Worm (Caenorhabditis elegans) whole organism, L4/young adult: ENCODE data around the gene mpz-5.

Experiments
- W03F9.2 ChIP-seq: fragments of 150-350 bp; optimal IDR thresholded peaks from 2 replicates; lab custom pipeline; 2014; ENCODE audit warnings: missing biosample characterization, missing genetic modification characterization
- dao-5 ChIP-seq: sonication (generic microtip); optimal IDR thresholded peaks from 2 replicates; lab custom pipeline; 2016; ENCODE audit warnings: missing genotype, missing genetic modification characterization, moderate library complexity, missing compliant biosample characterization
- him-1 ChIP-seq: sonication (generic microtip); optimal IDR thresholded peaks from 2 replicates; lab custom pipeline; 2016; ENCODE audit warnings: missing genotype, missing genetic modification reagents, missing genetic modification characterization, missing compliant biosample characterization

mpz-5 gene

DNA sequence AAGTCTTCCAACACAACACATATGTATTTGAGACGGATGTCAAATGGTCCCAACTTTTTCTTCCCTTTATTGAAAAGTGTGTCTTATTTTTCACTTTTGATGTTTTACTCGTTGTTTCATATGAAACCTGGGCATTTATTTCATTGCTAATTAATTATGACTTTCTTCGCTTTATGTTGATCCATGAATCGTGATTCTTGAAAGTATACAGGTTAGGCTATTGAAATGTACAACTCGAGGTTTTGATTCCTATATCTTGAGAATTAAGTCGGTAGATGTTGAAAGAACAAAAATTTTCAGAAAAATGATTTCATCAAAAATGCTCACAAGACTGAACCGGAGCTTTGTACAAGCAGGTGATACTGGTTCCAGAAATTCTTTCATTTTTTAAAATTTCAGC, 13.5 kb upstream of the mpz-5 start, which contains the start of gene nfu-1:
Gene nfu-1 (plus strand): TSS at position 301 of the 400 bp plus-strand sequence.
- no peak for TF ChIP-seq him-1 (tag; lab: Kevin White, UChicago)
- TF ChIP-seq W03F9.2 (tag; lab: Kevin White, UChicago): no peak
- no peak for TF ChIP-seq dao-5

DNA sequence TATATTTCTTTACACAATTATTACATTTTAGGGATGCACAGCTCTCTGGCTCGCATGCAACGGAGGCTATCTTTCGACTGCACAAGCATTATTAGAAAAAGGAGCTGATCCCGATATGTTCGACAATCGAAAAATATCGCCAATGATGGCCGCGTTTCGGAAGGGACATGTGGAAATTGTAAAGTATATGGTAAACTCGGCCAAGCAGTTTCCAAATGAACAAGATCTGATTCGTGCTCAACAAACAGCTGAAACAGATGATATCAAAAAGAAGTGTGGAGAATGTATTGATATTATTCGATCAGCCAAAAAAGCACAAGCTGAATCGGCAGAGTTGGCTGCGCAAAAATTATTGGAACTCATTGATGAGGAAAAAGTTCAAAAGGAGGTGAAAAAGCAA, 9.3 kb upstream of the mpz-5 start:
- no peak for TF ChIP-seq dao-5
- TF ChIP-seq W03F9.2 (tag; lab: Kevin White, UChicago): no peak
- TF ChIP-seq him-1 (tag; lab: Kevin White, UChicago): no peak

DNA sequence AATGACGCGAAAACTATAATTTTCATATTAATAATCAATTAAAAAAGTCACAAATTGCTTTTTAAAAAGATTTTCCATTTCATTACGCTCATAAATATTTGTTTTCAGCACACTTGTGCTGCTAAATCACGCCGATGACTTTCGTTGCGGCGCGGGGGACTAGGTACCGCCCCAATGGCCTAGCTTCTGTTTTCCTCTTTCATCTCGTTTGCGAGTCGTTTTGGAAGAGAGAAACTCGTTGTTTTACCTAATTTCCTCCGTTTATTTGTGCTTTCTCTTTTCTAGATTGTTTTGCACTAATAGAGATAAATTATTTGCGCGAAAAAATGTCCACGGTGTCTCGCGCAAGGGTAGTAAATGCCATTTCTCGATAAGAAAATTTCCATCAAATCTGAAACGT, 7.4 kb upstream of the mpz-5 start:
- no peak for TF ChIP-seq dao-5
- no peak for TF ChIP-seq him-1 (tag; lab: Kevin White, UChicago)

DNA sequence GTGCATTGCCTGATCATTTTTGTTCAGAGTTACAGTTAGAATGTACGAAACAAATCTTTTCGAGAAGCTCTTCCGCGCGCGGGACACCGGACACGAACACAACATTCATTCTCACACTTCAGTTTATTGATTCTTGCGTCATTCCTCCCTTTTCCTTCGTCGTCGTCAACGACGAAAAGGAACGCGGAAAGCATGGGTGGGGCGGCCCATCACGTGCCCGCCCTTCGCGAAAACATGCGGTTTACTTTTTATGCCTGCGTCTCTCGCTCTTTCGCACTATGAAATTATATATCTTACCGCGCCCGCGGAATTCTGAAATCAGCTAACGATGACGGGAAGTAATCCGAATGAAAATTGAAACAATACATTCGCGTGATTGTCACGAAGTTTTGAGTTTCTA, 7.0 kb upstream of the mpz-5 start:
- TF ChIP-seq dao-5 (no peak), W03F9.2 (tag; lab: Kevin White, UChicago) (no peak), him-1 (tag; lab: Kevin White, UChicago) (no peak)

DNA sequence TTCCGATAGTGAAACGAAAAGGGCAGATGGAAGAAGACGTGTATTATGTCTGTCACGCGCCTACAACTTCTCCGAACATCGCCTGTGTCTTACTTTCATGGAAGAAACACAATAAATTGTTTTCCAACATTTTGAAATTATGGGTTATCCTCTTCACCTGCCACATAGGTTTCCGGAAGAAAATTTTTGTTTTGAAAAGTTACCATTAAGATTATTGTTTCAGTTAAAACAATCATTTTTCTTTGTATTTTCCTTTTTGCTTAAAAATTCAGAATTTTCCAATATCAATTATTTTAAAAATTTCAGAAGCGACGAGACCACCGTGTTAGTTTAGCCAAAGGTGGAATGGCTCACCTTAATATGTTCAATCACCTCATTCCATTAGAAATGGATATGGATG, 979 bp upstream of the mpz-5 start, which contains the start of gene mask-1:
Gene mask-1 (plus strand): TSS at position 301 of the 400 bp plus-strand sequence.
- TF ChIP-seq him-1 (tag; lab: Kevin White, UChicago) (no peak), dao-5 (no peak), W03F9.2 (tag; lab: Kevin White, UChicago) (no peak)

DNA sequence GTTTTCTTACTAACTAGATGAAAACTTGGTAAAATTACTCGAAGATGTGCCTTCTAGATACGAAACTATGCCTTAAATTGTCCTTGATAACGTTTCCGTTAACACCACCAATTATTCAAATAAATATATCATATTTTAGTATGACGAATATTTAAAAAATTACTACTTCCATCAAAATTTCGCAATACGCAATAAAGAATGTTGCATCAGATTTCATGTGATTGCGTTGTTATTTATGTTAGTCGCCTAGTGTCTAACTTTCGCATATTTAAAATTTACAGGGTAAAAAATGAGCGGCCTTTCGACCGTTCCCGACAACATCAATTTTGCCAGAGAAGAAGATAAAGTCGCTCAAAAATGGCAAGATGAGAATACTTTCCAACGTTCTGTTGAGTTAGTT, 5.3 kb downstream of the mpz-5 start, which contains the start of gene iars-1:
Gene iars-1 (plus strand): TSS at position 276 of the 400 bp plus-strand sequence.
- TF ChIP-seq dao-5 (no peak), him-1 (tag; lab: Kevin White, UChicago) (no peak), W03F9.2 (tag; lab: Kevin White, UChicago) (no peak)

DNA sequence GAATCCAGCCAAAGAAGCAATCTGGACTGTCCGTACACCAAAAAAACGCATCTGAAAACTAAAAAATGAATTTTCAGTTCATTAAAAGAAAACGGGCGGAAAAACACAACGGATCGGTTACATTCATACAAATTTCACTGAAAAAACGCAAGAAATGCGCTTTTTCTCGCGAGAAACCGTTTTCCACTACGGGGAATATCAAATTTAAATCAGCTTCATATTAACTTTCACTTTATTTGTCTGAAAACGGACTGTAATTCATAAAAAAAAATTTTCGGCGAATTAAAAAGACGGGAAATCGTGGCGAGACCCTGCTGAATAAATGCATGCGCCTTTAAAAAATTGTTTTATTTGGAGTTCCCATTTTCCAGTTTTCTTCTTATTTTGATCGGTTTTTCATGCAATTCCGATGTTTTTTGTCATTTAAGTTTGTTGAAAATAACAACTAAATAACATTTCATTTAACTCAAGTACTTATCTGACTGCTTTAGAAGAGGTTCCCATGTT, 5.8 kb downstream of the mpz-5 start, which contains the start of gene pges-2:
Gene pges-2 (minus strand): TSS at position 51 of the 507 bp plus-strand sequence.
- no peak for TF ChIP-seq him-1 (tag; lab: Kevin White, UChicago)
- peak; percentile 44 for TF ChIP-seq W03F9.2 (tag; lab: Kevin White, UChicago)

DNA sequence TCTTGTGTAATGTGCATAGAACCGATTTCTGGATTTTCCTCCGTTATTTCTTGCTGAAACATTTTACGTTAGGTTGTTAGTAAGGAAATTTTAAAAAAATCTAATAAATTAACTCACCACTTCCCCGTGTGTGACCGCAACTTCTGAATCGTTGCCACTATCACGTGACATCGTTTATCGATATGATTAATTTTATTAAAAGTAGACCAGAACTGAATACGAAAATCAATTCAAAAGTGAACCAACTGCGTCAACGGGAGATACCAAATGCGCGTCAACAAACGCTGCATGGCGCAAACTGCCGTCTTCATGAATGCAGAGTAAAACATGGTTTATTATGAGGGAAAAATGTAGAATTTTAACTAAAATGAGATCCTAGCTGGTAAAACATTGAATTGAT, 7.6 kb downstream of the mpz-5 start, which contains the start of gene sir-2.1:
Gene sir-2.1 (minus strand): TSS at position 212 of the 400 bp plus-strand sequence.
- TF ChIP-seq W03F9.2 (tag; lab: Kevin White, UChicago): no peak
- TF ChIP-seq him-1 (tag; lab: Kevin White, UChicago): no peak
- TF ChIP-seq dao-5: no peak

DNA sequence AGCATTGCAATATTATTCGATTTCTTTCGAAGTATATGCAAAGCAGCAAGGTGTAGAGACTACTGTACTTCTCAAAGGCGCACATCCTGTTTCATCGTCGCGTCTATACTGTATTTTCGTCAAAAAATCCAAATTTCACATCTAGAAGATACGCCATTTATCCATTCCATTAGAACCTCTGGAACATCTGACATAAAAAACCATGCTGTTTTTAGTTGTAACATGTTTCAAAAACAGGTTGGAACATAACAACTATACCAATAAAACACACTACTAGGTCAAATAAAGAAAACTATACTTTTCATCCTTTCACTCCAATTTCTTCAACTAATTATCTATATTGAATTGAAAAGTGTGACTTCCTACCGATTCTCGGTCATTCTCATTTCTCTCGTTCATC, 13.3 kb downstream of the mpz-5 start, which contains the start of gene ugt-59:
Gene ugt-59 (plus strand): TSS at position 301 of the 400 bp plus-strand sequence.
- no peak for TF ChIP-seq W03F9.2 (tag; lab: Kevin White, UChicago)
- TF ChIP-seq dao-5: no peak
- no peak for TF ChIP-seq him-1 (tag; lab: Kevin White, UChicago)

DNA sequence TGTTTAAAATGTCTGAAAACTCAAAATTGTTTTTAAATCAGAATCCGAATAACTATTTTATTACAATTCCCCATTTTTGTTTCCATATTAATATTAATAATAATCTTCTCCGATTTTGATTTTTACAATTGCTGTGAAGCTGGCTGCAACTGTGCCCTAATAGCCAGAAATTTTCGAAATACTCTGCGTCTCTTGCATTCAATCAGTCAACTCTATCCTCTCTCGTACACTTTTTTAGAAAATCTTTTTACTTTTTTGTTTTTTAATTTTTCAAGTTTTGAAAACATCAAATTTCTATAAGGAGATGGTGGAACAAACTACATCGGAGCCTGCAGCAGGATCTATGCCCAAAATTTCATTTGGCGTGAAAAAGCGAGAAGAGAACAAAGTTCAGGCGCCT, 15.8 kb downstream of the mpz-5 start, which contains the start of gene gkow-1:
Gene gkow-1 (plus strand): TSS at position 301 of the 400 bp plus-strand sequence.
- TF ChIP-seq W03F9.2 (tag; lab: Kevin White, UChicago): no peak

DNA sequence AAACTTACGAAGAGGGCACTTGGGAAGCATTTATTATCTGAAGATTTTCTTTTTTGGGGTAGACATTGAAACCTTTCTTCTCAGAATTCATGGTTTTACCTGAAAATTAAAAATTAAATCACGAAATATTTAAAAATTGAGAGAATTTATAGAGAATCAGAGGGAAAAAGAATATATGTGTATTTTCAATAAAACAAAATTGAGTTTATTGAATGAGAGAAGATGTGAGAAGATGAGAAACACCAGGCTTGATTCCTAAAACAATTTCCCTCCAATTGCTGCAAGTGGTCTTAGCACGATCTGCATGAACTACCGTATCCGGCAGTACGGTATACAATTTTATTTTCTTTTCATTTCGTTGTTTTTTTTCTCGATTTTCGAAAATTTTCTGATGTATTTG, 16.6 kb downstream of the mpz-5 start, which contains the start of gene R11A8.1:
Gene R11A8.1 (minus strand): TSS at position 101 of the 400 bp plus-strand sequence.
- no peak for TF ChIP-seq dao-5
- TF ChIP-seq him-1 (tag; lab: Kevin White, UChicago): no peak
- no peak for TF ChIP-seq W03F9.2 (tag; lab: Kevin White, UChicago)

DNA sequence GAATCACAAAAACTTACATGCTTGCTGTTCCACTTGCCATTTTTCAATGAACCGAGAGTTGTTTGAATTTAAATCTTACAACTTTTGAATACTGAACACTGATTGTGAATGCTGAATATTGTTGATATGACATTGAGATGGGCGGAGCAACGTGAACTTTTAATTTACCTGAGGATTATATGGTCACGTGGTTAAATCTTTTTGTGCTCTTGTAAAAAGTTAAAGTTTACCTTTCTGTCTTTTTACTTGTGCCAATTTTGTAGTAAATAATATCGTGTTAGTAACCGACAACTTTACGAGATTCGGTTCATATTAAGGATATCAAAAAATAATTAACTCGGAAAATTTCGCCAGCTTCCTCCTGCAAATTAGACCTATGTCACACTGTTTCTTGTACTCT, 21.4 kb downstream of the mpz-5 start, which contains the start of gene Y43C5B.2:
Gene Y43C5B.2 (minus strand): TSS at position 101 of the 400 bp plus-strand sequence.
- TF ChIP-seq him-1 (tag; lab: Kevin White, UChicago): no peak
- TF ChIP-seq dao-5: no peak
- TF ChIP-seq W03F9.2 (tag; lab: Kevin White, UChicago): no peak

DNA sequence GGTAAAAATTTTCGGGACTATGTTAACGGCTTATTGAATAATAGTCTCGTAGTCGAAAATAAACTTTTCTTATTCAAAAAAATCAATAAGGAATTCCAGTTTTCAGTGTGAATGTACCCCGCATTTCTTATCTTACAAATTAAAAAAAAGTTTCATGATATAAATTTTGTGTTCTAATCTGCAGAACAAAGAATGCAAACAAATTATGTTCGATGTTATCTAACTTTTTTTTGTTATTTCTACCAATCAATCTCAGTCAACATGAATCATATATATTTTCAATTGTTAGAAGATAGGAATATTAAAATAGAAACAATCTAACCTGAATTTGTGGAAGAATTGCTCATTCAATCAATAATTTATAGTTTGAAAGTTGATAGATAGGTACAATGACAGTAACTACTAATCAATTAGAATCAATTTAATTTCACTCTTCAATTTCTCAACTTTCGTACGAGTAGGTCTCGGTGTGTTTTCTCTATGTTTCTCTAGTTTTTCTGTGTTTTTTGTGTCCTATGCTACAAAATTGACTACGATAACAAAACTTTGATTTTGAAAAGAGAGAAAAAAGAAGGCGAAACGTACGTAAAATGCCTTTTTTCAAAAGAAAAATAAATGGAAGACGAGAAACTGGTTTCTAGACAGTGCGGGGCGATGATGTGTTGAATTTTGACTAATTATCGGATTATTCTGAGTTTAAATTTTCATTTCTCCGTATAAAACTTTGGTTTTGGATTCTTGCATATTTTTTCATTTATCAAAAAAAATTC, 23.6 kb downstream of the mpz-5 start, which contains the start of the genes unc-43 and Y43C5B.3:
Gene unc-43 (minus strand): TSS at position 347 of the 770 bp plus-strand sequence.
Gene Y43C5B.3 (plus strand): TSS at position 720 of the 770 bp plus-strand sequence.
- TF ChIP-seq W03F9.2 (tag; lab: Kevin White, UChicago) (no peak), him-1 (tag; lab: Kevin White, UChicago) (no peak), dao-5 (no peak)

DNA sequence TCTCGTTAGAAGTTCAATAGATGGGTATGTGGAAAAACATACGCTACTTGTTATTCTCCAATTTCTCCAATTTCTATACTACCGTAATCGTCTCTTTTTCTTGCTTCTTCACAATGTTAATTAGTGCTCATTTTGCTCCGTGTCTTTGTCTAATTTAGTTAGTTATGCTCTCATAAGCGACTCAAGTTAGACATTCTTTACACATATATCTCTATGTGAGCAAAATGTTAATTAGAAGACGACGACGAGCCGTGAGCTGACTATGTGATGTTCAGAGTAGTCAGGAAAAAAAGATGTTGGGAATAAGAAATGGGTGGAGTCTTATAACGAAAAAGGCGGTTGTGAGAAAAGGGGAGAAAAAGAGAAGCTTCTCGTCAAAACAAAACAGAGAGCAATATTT, 26.1 kb downstream of the mpz-5 start:
- TF ChIP-seq dao-5 (no peak), him-1 (tag; lab: Kevin White, UChicago) (no peak), W03F9.2 (tag; lab: Kevin White, UChicago) (no peak)
